Fruit fly (Drosophila melanogaster) whole organism, wandering third instar larva: ENCODE results near the gene tai.

ENCODE experiments used
- Hr78 ChIP-seq: fragments of >200 bp; optimal IDR thresholded peaks from 2 replicates; lab custom pipeline; 2017; ENCODE audit warnings: missing biosample characterization, missing genetic modification characterization
- OdsH ChIP-seq: fragments of 200-800 bp; sonication (Bioruptor generic); optimal IDR thresholded peaks from 2 replicates; lab custom pipeline; 2016; ENCODE audit warnings: missing biosample characterization, mild to moderate bottlenecking, missing genetic modification characterization
- lola ChIP-seq: fragments of >200 bp; optimal IDR thresholded peaks from 2 replicates; lab custom pipeline; 2017; ENCODE audit warnings: missing biosample characterization, missing genetic modification characterization
- pan ChIP-seq: fragments of >200 bp; optimal IDR thresholded peaks from 2 replicates; lab custom pipeline; 2017
- psq ChIP-seq: fragments of 200-800 bp; sonication (Bioruptor generic); optimal IDR thresholded peaks from 3 replicates; lab custom pipeline; 2017; ENCODE audit warnings: missing biosample characterization, mild to moderate bottlenecking, missing genetic modification characterization, moderate library complexity
- usp ChIP-seq: fragments of >200 bp; optimal IDR thresholded peaks from 2 replicates; lab custom pipeline; 2017; ENCODE audit warnings: missing biosample characterization, missing genetic modification characterization

dm6 chr2L:9254754-9255153 is 88.2 kb downstream of the tai start, which contains the start of gene lectin-30A:
- TF ChIP-seq usp (GFP tag; lab: Kevin White, UChicago) (no peak), OdsH (GFP tag; lab: Kevin White, UChicago) (no peak), lola (GFP tag; lab: Kevin White, UChicago) (no peak), Hr78 (GFP tag; lab: Kevin White, UChicago) (no peak), psq (GFP tag; lab: Kevin White, UChicago) (no peak), pan (lab: Kevin White, UChicago) (no peak)
